Fruit fly (Drosophila melanogaster) whole organism, embryonic: ENCODE measurements around the gene CG7766.
A peak's percentile ranks its signal among the peaks of the same experiment; 100 is the strongest.

Experiments
- Aef1 ChIP-seq: fragments of 200-800 bp; sonication (Bioruptor generic); IDR thresholded peaks from 3 replicates; pipeline ENCODE4 v1.3.6; 2022; ENCODE audit warnings: missing biosample characterization, missing genetic modification characterization
- Atf6 ChIP-seq: fragments of 200-800 bp; sonication (Bioruptor generic); IDR thresholded peaks from 2 replicates; pipeline ENCODE4 v1.3.6; 2022; ENCODE audit warnings: missing biosample characterization, missing genetic modification characterization
- Awh ChIP-seq: fragments of 200-800 bp; sonication (Bioruptor generic); IDR thresholded peaks from 2 replicates; pipeline ENCODE4, ENCODE4 v1.3.6; 2022; ENCODE audit warnings: missing biosample characterization, missing genetic modification characterization
- CG10274 ChIP-seq: fragments of 200-800 bp; sonication (Bioruptor generic); optimal IDR thresholded peaks from 3 replicates; lab custom pipeline; 2017; ENCODE audit warnings: missing biosample characterization, mild to moderate bottlenecking, missing genetic modification characterization
- CG11504 ChIP-seq: fragments of 200-800 bp; sonication (Bioruptor generic); optimal IDR thresholded peaks from 3 replicates; lab custom pipeline; 2019; ENCODE audit warnings: missing biosample characterization, mild to moderate bottlenecking, missing genetic modification characterization, moderate library complexity
- CG11695 ChIP-seq: fragments of 200-800 bp; sonication (Bioruptor generic); IDR thresholded peaks from 3 replicates; pipeline ENCODE4 v1.3.6; 2022; ENCODE audit warnings: missing biosample characterization, missing genetic modification characterization
- CG12659 ChIP-seq: fragments of 200-800 bp; sonication (Bioruptor generic); optimal IDR thresholded peaks from 3 replicates; lab custom pipeline; 2017; ENCODE audit warnings: mild to moderate bottlenecking, missing biosample characterization, missing genetic modification reagents, missing genetic modification characterization
- CG12744 ChIP-seq: fragments of 200-800 bp; sonication (Bioruptor generic); optimal IDR thresholded peaks from 2 replicates; lab custom pipeline; 2016; ENCODE audit warnings: missing biosample characterization, missing genetic modification characterization
- CG1647 ChIP-seq: fragments of 200-800 bp; sonication (Bioruptor generic); optimal IDR thresholded peaks from 3 replicates; lab custom pipeline; 2016; ENCODE audit warnings: missing biosample characterization, missing genetic modification characterization
- CG1832 ChIP-seq: fragments of 200-800 bp; sonication (Bioruptor generic); optimal IDR thresholded peaks from 2 replicates; lab custom pipeline; 2017; ENCODE audit warnings: missing biosample characterization, mild to moderate bottlenecking, missing genetic modification characterization, inconsistent platforms
- CG18764 ChIP-seq: fragments of 200-800 bp; sonication (Bioruptor generic); optimal IDR thresholded peaks from 3 replicates; lab custom pipeline; 2016; ENCODE audit warnings: missing biosample characterization, missing genetic modification characterization
- CG2120 ChIP-seq: fragments of 200-800 bp; sonication (Bioruptor generic); optimal IDR thresholded peaks from 3 replicates; lab custom pipeline; 2016; ENCODE audit warnings: missing biosample characterization, missing genetic modification characterization
- CG2202 ChIP-seq: fragments of 200-800 bp; sonication (Bioruptor generic); optimal IDR thresholded peaks from 2 replicates; lab custom pipeline; 2018; ENCODE audit warnings: missing biosample characterization, mild to moderate bottlenecking, missing genetic modification characterization
- CG2875 ChIP-seq: fragments of 200-800 bp; sonication (Bioruptor generic); optimal IDR thresholded peaks from 2 replicates; lab custom pipeline; 2017; ENCODE audit warnings: missing biosample characterization, mild to moderate bottlenecking, missing genetic modification characterization, missing genetic modification reagents
- CG30431 ChIP-seq: fragments of 200-800 bp; sonication (Bioruptor generic); optimal IDR thresholded peaks from 2 replicates; lab custom pipeline; 2017; ENCODE audit warnings: missing biosample characterization, missing genetic modification characterization
- CG3065 ChIP-seq: fragments of 200-800 bp; sonication (Bioruptor generic); optimal IDR thresholded peaks from 2 replicates; lab custom pipeline; 2016; ENCODE audit warnings: missing biosample characterization, missing genetic modification characterization
- CG3163 ChIP-seq: fragments of 200-800 bp; sonication (Bioruptor generic); optimal IDR thresholded peaks from 3 replicates; lab custom pipeline; 2016; ENCODE audit warnings: missing biosample characterization, missing genetic modification characterization
- CG4424 ChIP-seq: fragments of 200-800 bp; sonication (Bioruptor generic); optimal IDR thresholded peaks from 3 replicates; lab custom pipeline; 2016; ENCODE audit warnings: missing biosample characterization, missing genetic modification characterization
- CG5953 ChIP-seq: fragments of 200-800 bp; sonication (Bioruptor generic); IDR thresholded peaks from 2 replicates; pipeline ENCODE4 v1.3.6; 2022; ENCODE audit warnings: missing biosample characterization, missing genetic modification characterization
- CG6854 ChIP-seq: fragments of 200-800 bp; sonication (Bioruptor generic); optimal IDR thresholded peaks from 3 replicates; lab custom pipeline; 2017; ENCODE audit warnings: missing biosample characterization, mild to moderate bottlenecking, missing genetic modification characterization
- CG8388 ChIP-seq: fragments of 200-800 bp; sonication (Bioruptor generic); optimal IDR thresholded peaks from 2 replicates; lab custom pipeline; 2019; ENCODE audit warnings: missing biosample characterization, mild to moderate bottlenecking, missing genetic modification characterization, moderate library complexity
- CG9727 ChIP-seq: fragments of 200-800 bp; sonication (Bioruptor generic); optimal IDR thresholded peaks from 3 replicates; lab custom pipeline; 2017; ENCODE audit warnings: missing biosample characterization, mild to moderate bottlenecking, missing genetic modification characterization
- CkIIα-i1 ChIP-seq: fragments of 200-800 bp; sonication (Bioruptor generic); IDR thresholded peaks from 2 replicates; pipeline ENCODE4 v1.3.6; 2022; ENCODE audit warnings: missing biosample characterization, missing genetic modification characterization
- Dp ChIP-seq: fragments of 200-800 bp; sonication (Bioruptor generic); optimal IDR thresholded peaks from 2 replicates; lab custom pipeline; 2018; ENCODE audit warnings: missing biosample characterization, mild to moderate bottlenecking, missing genetic modification characterization, moderate library complexity
- Eip74EF ChIP-seq, 2 experiments: fragments of 200-800 bp in 1 of 2; fragments of >200 bp in 1 of 2; sonication (Bioruptor generic) in 1 of 2; optimal IDR thresholded peaks; 2 replicates each; lab custom pipeline; 2017 to 2019; ENCODE audit warnings: missing biosample characterization in 2 of 2, missing genetic modification characterization in 2 of 2, mild to moderate bottlenecking in 1 of 2, moderate library complexity in 1 of 2
- Hmr ChIP-seq: fragments of 200-800 bp; sonication (Bioruptor generic); optimal IDR thresholded peaks from 3 replicates; lab custom pipeline; 2017; ENCODE audit warnings: mild to moderate bottlenecking, missing biosample characterization, missing genetic modification reagents, missing genetic modification characterization
- Mes4 ChIP-seq: fragments of 200-800 bp; sonication (Bioruptor generic); optimal IDR thresholded peaks from 2 replicates; lab custom pipeline; 2016; ENCODE audit warnings: missing biosample characterization, missing genetic modification characterization
- Oli ChIP-seq: fragments of 200-800 bp; sonication (Bioruptor generic); optimal IDR thresholded peaks from 2 replicates; lab custom pipeline; 2018; ENCODE audit warnings: missing biosample characterization, mild to moderate bottlenecking, missing genetic modification characterization, moderate library complexity
- Ptx1 ChIP-seq: fragments of 200-800 bp; sonication (Bioruptor generic); IDR thresholded peaks from 2 replicates; pipeline ENCODE4 v1.3.6; 2022; ENCODE audit warnings: missing biosample characterization, missing genetic modification characterization
- Scr ChIP-seq: fragments of 200-800 bp; sonication (Bioruptor generic); IDR thresholded peaks from 2 replicates; pipeline ENCODE4 v1.3.6; 2022; ENCODE audit warnings: missing biosample characterization, missing genetic modification characterization; ENCODE audit not compliant: partially characterized antibody
- Xbp1 ChIP-seq: fragments of 200-800 bp; sonication (Bioruptor generic); optimal IDR thresholded peaks from 3 replicates; lab custom pipeline; 2016; ENCODE audit warnings: missing biosample characterization, mild to moderate bottlenecking, missing genetic modification characterization
- amos ChIP-seq: fragments of 200-800 bp; sonication (Bioruptor generic); IDR thresholded peaks from 2 replicates; pipeline ENCODE4 v1.3.6; 2022; ENCODE audit warnings: missing biosample characterization, missing genetic modification characterization; ENCODE audit not compliant: partially characterized antibody
- bab2 ChIP-seq: fragments of 200-800 bp; sonication (Bioruptor generic); optimal IDR thresholded peaks from 2 replicates; lab custom pipeline; 2016; ENCODE audit warnings: missing biosample characterization, missing genetic modification characterization
- bcd ChIP-seq: fragments of 200-800 bp; sonication (Bioruptor generic); optimal IDR thresholded peaks from 2 replicates; lab custom pipeline; 2017; ENCODE audit warnings: missing biosample characterization, mild to moderate bottlenecking, missing genetic modification characterization
- ci ChIP-seq: fragments of 200-800 bp; sonication (Bioruptor generic); IDR thresholded peaks from 3 replicates; pipeline ENCODE4 v1.3.6; 2022; ENCODE audit warnings: missing biosample characterization, missing genetic modification characterization
- dysf ChIP-seq: fragments of 200-800 bp; sonication (Bioruptor generic); IDR thresholded peaks from 3 replicates; pipeline ENCODE4 v1.3.6; 2022; ENCODE audit warnings: missing biosample characterization, missing genetic modification characterization
- en ChIP-seq: fragments of 200-800 bp; sonication (Bioruptor generic); optimal IDR thresholded peaks from 2 replicates; lab custom pipeline; 2016; ENCODE audit warnings: missing biosample characterization, missing genetic modification characterization
- fu2 ChIP-seq: fragments of 200-800 bp; sonication (Bioruptor generic); optimal IDR thresholded peaks from 2 replicates; lab custom pipeline; 2016; ENCODE audit warnings: missing biosample characterization, missing genetic modification characterization
- gem ChIP-seq: fragments of 200-800 bp; sonication (Bioruptor generic); optimal IDR thresholded peaks from 2 replicates; lab custom pipeline; 2019; ENCODE audit warnings: missing biosample characterization, mild to moderate bottlenecking, missing genetic modification characterization, moderate library complexity
- ind ChIP-seq: fragments of 200-800 bp; sonication (Bioruptor generic); optimal IDR thresholded peaks from 3 replicates; lab custom pipeline; 2016; ENCODE audit warnings: missing biosample characterization, missing genetic modification characterization
- klu ChIP-seq: fragments of 200-800 bp; sonication (Bioruptor generic); IDR thresholded peaks from 2 replicates; pipeline ENCODE4 v1.3.6; 2022; ENCODE audit warnings: missing biosample characterization, missing genetic modification characterization
- lab ChIP-seq: fragments of 200-800 bp; sonication (Bioruptor generic); optimal IDR thresholded peaks from 3 replicates; lab custom pipeline; 2017; ENCODE audit warnings: missing biosample characterization, missing genetic modification characterization, mild to moderate bottlenecking, moderate library complexity, missing genetic modification reagents
- maf-S ChIP-seq: fragments of 200-800 bp; sonication (Bioruptor generic); optimal IDR thresholded peaks from 2 replicates; lab custom pipeline; 2016; ENCODE audit warnings: missing biosample characterization, missing genetic modification characterization
- nmo ChIP-seq: fragments of 200-800 bp; sonication (Bioruptor generic); optimal IDR thresholded peaks from 2 replicates; lab custom pipeline; 2018; ENCODE audit warnings: missing biosample characterization, mild to moderate bottlenecking, missing genetic modification characterization, moderate library complexity
- repo ChIP-seq: fragments of 200-800 bp; sonication (Bioruptor generic); optimal IDR thresholded peaks from 2 replicates; lab custom pipeline; 2016; ENCODE audit warnings: missing biosample characterization, missing genetic modification characterization
- sens ChIP-seq: fragments of 200-800 bp; sonication (Bioruptor generic); peaks from one replicate; lab custom pipeline; 2016; ENCODE audit warnings: missing biosample characterization, missing genetic modification characterization
- sisA ChIP-seq: fragments of 200-800 bp; sonication (Bioruptor generic); IDR thresholded peaks from 2 replicates; pipeline ENCODE4 v1.3.6; 2022; ENCODE audit warnings: missing biosample characterization, missing genetic modification characterization
- usp ChIP-seq: fragments of >200 bp; optimal IDR thresholded peaks from 2 replicates; lab custom pipeline; 2017; ENCODE audit warnings: missing biosample characterization, missing genetic modification characterization
- vvl ChIP-seq: fragments of 200-800 bp; sonication (Bioruptor generic); IDR thresholded peaks from 2 replicates; pipeline ENCODE4 v1.3.6; 2022; ENCODE audit warnings: missing biosample characterization, missing genetic modification characterization
- wor ChIP-seq: fragments of 200-800 bp; sonication (Bioruptor generic); IDR thresholded peaks from 2 replicates; pipeline ENCODE4 v1.3.6; 2022; ENCODE audit warnings: missing biosample characterization, missing genetic modification characterization

The CG7766 gene

DNA sequence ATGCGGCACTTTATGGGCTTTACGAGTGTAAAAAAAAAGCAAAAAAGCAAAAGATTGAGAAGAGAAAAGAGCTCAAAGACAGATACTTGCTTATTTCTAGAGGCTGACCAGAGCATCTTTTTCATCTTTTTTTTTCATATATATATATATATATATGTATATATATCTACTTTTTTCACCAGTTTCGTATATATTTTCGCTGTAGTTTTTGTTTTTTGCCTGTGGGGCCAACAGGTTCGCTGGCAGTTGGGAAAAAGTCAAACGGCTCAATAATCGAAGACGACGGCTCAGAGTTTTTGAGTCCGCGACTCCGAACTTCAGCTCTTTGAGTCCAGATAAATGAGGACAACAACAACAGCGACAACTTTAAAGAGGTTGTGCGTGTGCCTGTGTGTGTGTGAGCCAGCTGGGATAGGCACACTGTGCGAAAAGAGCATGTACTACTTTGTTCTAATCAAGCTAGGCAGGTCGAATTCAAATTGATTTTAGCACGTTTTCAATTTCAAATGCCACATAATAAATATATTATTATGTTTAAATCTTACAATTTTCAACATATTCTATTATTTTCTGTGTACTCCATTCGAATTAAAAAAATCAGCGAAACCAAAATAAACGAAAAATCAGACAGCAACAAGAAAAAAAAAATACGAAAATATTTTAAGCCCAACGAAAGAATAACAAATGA lies 36.6 kb downstream of the CG7766 start (continued):
- no peak for TF ChIP-seq CG30431
- TF ChIP-seq CG2202 (tag; lab: Kevin White, UChicago) = no peak
- TF ChIP-seq sens (GFP tag; lab: Kevin White, UChicago) = no peak
- no peak for TF ChIP-seq CG12744 (GFP tag; lab: Kevin White, UChicago)
- no peak for TF ChIP-seq usp
- TF ChIP-seq nmo (GFP tag; lab: Kevin White, UChicago) = peak; percentile 22
- TF ChIP-seq Awh (GFP tag; lab: Robert Waterston, UW) = no peak
- no peak for TF ChIP-seq CG12659 (GFP tag; lab: Kevin White, UChicago)
- TF ChIP-seq CG2875 (GFP tag; lab: Kevin White, UChicago) = no peak
- no peak for TF ChIP-seq CG10274 (GFP tag; lab: Kevin White, UChicago)
- no peak for TF ChIP-seq CG3163 (GFP tag; lab: Kevin White, UChicago)
- peak; percentile 10 for TF ChIP-seq CG9727 (GFP tag; lab: Kevin White, UChicago)
- TF ChIP-seq CG2120 (GFP tag; lab: Kevin White, UChicago) = peak; percentile 19
- no peak for TF ChIP-seq en (GFP tag; lab: Kevin White, UChicago)
- peak; percentile 28 for TF ChIP-seq Hmr (GFP tag; lab: Kevin White, UChicago)
- peak; percentile 3 for TF ChIP-seq bcd (GFP tag; lab: Kevin White, UChicago)
- TF ChIP-seq ind = peak; percentile 31
- peak; percentile 41; the same call in 2 of the 3 replicates for TF ChIP-seq Aef1 (GFP tag; lab: Robert Waterston, UW)
- 0 out of 2 replicates have a peak, but pooled peaks have one; percentile 8 for TF ChIP-seq CG5953
- TF ChIP-seq wor (GFP tag; lab: Robert Waterston, UW) = no peak
- TF ChIP-seq sisA = peak; percentile 57
- TF ChIP-seq Oli (tag; lab: Kevin White, UChicago) = peak; percentile 35
- peak; percentile 34 for TF ChIP-seq lab
- peak; percentile 15 for TF ChIP-seq Xbp1 (GFP tag; lab: Kevin White, UChicago)
- TF ChIP-seq CG8388 (GFP tag; lab: Kevin White, UChicago) = no peak
- no peak for TF ChIP-seq CG6854 (GFP tag; lab: Kevin White, UChicago)
- TF ChIP-seq CG11504 (tag; lab: Kevin White, UChicago) = peak; percentile 38
- TF ChIP-seq Dp (GFP tag; lab: Kevin White, UChicago) = no peak
- TF ChIP-seq Atf6 (GFP tag; lab: Robert Waterston, UW) = peak; percentile 31; the same call in 1 of the 2 replicates
- peak; percentile 49; the same call in 2 of the 3 replicates for TF ChIP-seq dysf (GFP tag; lab: Robert Waterston, UW)
- no peak for TF ChIP-seq repo (GFP tag; lab: Kevin White, UChicago)
- no peak for TF ChIP-seq fu2 (GFP tag; lab: Kevin White, UChicago)
- peak; percentile 32; the same call in 1 of the 2 replicates for TF ChIP-seq vvl (GFP tag; lab: Robert Waterston, UW)
- no peak for TF ChIP-seq Eip74EF (GFP tag; optimal IDR thresholded peaks at IDR 0.05; lab: Kevin White, UChicago)
- no peak for TF ChIP-seq bab2 (GFP tag; lab: Kevin White, UChicago)
- TF ChIP-seq CG4424 (GFP tag; lab: Kevin White, UChicago) = peak; percentile 7
- TF ChIP-seq gem (tag; lab: Kevin White, UChicago) = peak; percentile 57
- TF ChIP-seq CG3065 (GFP tag; lab: Kevin White, UChicago) = no peak
- no peak for TF ChIP-seq CG1832
- no peak for TF ChIP-seq CkIIα-i1
- TF ChIP-seq amos (GFP tag; lab: Robert Waterston, UW) = no peak
- TF ChIP-seq CG1647 (GFP tag; lab: Kevin White, UChicago) = no peak
- peak; percentile 38; the same call in 1 of the 3 replicates for TF ChIP-seq CG11695
- no peak for TF ChIP-seq Mes4 (GFP tag; lab: Kevin White, UChicago)
- no peak for TF ChIP-seq CG18764 (GFP tag; lab: Kevin White, UChicago)
- peak; percentile 61 for TF ChIP-seq Ptx1
- TF ChIP-seq klu (GFP tag; lab: Robert Waterston, UW) = no peak
- no peak for TF ChIP-seq Scr (GFP tag; lab: Robert Waterston, UW)
- 0 out of 3 replicates have a peak, but pooled peaks have one; percentile 17 for TF ChIP-seq ci (GFP tag; lab: Robert Waterston, UW)
- no peak for TF ChIP-seq maf-S (GFP tag; lab: Kevin White, UChicago)
